Worm (Caenorhabditis elegans) whole organism, midembryonic: ENCODE data around the gene C15H11.13.

ENCODE experiments used
- T22C8.4 ChIP-seq: fragments of 200-800 bp; sonication (Bioruptor generic); IDR thresholded peaks from 2 replicates; pipeline ENCODE4 v1.3.6; 2022; ENCODE audit warnings: missing genetic modification characterization, missing compliant biosample characterization
- cog-1 ChIP-seq: sonication (generic microtip); optimal IDR thresholded peaks from 2 replicates; lab custom pipeline; 2016; ENCODE audit warnings: missing genetic modification characterization, missing compliant biosample characterization
- flt-1 ChIP-seq: fragments of 200-800 bp; sonication (Bioruptor generic); IDR thresholded peaks from 2 replicates; pipeline ENCODE4 v1.3.6; 2022; ENCODE audit warnings: missing genetic modification characterization, missing compliant biosample characterization
- klf-2 ChIP-seq: fragments of 200-800 bp; sonication (Bioruptor generic); conservative IDR thresholded peaks from 2 replicates; pipeline ENCODE4 v1.3.6; 2022; ENCODE audit warnings: missing genetic modification reagents, missing genetic modification characterization, missing compliant biosample characterization
- med-1 ChIP-seq: sonication (generic microtip); optimal IDR thresholded peaks from 2 replicates; lab custom pipeline; 2017; ENCODE audit warnings: missing genetic modification characterization, mild to moderate bottlenecking, missing compliant biosample characterization, antibody characterized with exemption, missing genetic modification reagents; ENCODE audit not compliant: insufficient read depth
- ref-1 ChIP-seq: fragments of 200-800 bp; sonication (Bioruptor generic); conservative IDR thresholded peaks from 2 replicates; pipeline ENCODE4 v1.3.6; 2022; ENCODE audit warnings: missing genetic modification reagents, missing genetic modification characterization, missing compliant biosample characterization
- tab-1 ChIP-seq: fragments of 200-800 bp; sonication (Bioruptor generic); IDR thresholded peaks from 2 replicates; pipeline ENCODE4 v1.3.6; 2022; ENCODE audit warnings: missing genetic modification characterization, missing compliant biosample characterization
- ztf-23 ChIP-seq: fragments of 200-800 bp; sonication (Bioruptor generic); IDR thresholded peaks from 2 replicates; pipeline ENCODE4 v1.3.6; 2022; ENCODE audit warnings: missing genetic modification reagents, missing genetic modification characterization, missing compliant biosample characterization
- ztf-29 ChIP-seq: fragments of 200-800 bp; sonication (Bioruptor generic); IDR thresholded peaks from 2 replicates; pipeline ENCODE4 v1.3.6; 2022; ENCODE audit warnings: missing genetic modification reagents, missing genetic modification characterization, missing compliant biosample characterization

Gene C15H11.13

DNA sequence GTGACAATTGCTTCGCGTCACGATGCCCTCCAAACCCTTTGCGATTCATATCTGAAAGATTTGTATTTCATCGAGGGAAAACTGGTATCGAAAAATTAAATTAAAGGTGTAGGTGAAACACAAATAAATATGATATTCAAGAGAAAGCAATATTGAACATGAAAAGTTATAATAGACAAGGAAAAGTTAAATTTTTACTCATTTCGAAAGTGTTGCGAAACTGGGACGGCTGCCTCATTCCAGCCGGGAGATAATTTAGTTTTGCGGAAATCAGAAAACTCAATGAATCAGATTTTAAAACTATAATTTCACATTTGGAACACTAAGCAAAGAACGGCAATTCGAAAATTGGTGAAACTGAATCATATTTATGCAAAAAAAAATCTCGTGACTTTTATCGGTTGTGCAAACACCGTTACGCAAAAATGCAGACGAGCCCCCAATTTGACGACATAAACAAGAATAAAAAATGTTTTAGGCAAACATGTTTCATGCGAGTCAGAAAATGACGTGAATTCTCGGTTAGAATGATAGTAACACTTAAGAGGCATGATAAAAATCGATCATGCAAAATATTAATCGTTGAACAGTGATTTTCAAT is 20.2 kb downstream of the C15H11.13 start, which contains the start of the genes nxf-1 and C15H11.11:
nxf-1 (minus strand) TSS at position 51 of the 601 bp plus-strand sequence.
C15H11.11 (plus strand) TSS at position 536 of the 601 bp plus-strand sequence.
- TF ChIP-seq flt-1 (no peak), cog-1 (no peak), klf-2 (GFP tag; lab: Robert Waterston, UW) (no peak), ref-1 (GFP tag; lab: Robert Waterston, UW) (no peak), ztf-23 (GFP tag; lab: Robert Waterston, UW) (no peak), T22C8.4 (GFP tag; lab: Robert Waterston, UW) (no peak), tab-1 (GFP tag; lab: Robert Waterston, UW) (no peak), med-1 (no peak)

DNA sequence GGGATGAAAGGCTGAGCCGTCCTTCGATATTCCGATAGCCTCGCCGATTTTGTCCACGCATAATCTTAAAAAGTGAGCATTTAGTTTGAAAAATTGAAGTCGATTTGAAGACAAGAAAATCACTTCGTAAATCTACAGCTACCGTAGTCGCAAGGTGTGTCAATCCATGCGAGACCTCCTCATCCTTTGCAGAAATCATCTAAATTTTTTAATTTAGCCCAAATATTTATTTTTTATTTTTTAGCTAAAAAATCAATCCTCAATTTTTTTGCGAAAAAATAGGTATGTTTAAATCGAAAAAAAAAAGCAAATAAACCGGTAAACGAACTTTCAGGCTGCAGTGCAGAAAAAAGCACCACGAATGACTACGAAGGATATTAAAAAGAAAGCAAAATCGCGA is 22.9 kb downstream of the C15H11.13 start, which contains the start of the genes nxf-2 and set-31:
nxf-2 (minus strand) TSS at position 101 of the 400 bp plus-strand sequence.
set-31 (plus strand) TSS at position 169 of the 400 bp plus-strand sequence.
- TF ChIP-seq ref-1 (GFP tag; lab: Robert Waterston, UW) (no peak), flt-1 (no peak), cog-1 (no peak), tab-1 (GFP tag; lab: Robert Waterston, UW) (no peak)

DNA sequence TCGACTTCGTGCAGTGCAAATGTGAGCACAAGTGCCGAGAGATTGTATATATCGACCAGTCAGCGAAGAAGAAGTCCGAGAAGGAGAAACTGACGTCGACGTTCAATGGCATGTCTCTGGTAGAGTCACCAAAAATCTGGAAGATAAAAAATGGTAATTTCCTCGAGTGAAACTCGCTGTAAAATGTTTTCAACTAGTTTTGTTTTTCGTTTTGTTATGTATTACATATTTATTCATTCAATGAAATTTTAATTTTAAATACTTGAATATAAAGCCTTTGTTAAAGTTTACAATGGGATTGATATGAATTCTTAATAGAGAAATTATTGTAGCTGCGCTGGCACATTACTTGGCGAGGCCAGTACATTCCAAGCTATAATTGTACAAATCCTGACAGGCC is 25.0 kb downstream of the C15H11.13 start:
- TF ChIP-seq ref-1 (GFP tag; lab: Robert Waterston, UW) = no peak
- no peak for TF ChIP-seq med-1
- no peak for TF ChIP-seq cog-1
- TF ChIP-seq flt-1 = no peak
- no peak for TF ChIP-seq T22C8.4 (GFP tag; lab: Robert Waterston, UW)
- TF ChIP-seq ztf-29 (GFP tag; lab: Robert Waterston, UW) = no peak
- no peak for TF ChIP-seq tab-1 (GFP tag; lab: Robert Waterston, UW)
- no peak for TF ChIP-seq ztf-23 (GFP tag; lab: Robert Waterston, UW)
- no peak for TF ChIP-seq klf-2 (GFP tag; lab: Robert Waterston, UW)

DNA sequence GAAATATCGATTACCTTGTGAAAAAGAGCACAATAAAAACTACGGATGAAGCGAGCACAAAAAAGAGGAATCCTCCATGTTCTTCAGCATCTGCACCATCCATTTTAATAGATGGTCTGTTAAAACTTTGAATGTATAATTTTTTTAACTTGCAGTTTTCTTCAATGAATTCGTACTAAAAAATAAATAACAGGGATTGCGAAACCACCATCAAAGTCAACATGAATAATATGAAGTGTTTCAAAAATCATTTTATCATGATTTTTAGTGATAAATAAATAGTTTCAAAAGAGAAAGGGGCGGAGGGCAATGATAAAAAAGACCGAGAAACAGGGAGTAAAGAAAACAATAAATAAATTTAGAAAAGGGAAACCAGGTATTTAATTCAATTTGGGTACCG is 26.5 kb downstream of the C15H11.13 start, which contains the start of gene dhs-22:
dhs-22 (minus strand) TSS at position 116 of the 400 bp plus-strand sequence.
- TF ChIP-seq flt-1 (no peak), ref-1 (GFP tag; lab: Robert Waterston, UW) (no peak), ztf-23 (GFP tag; lab: Robert Waterston, UW) (no peak), klf-2 (GFP tag; lab: Robert Waterston, UW) (no peak), cog-1 (no peak)

DNA sequence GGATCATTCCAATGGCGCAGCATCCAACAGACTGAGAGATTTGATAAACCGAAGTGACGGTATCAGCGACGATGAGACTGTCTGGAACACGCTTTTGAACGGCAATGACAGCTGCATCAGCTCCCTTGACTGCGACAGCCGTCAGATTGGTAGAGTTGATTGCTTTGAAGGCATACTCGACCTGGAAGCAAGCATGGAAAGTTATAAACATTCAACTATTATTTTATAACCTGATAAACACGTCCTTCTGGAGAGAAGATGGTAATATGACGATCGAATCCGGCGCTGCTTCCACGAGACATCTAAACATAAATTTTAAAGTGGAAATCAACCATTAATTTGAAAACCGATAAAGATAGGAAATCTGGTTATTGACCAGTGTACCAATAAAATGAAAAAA is 27.5 kb downstream of the C15H11.13 start, which contains the start of gene pas-1:
pas-1 (minus strand) TSS at position 302 of the 400 bp plus-strand sequence.
- TF ChIP-seq med-1 = no peak
- TF ChIP-seq klf-2 (GFP tag; lab: Robert Waterston, UW) = no peak
- TF ChIP-seq cog-1 = no peak
- no peak for TF ChIP-seq ref-1 (GFP tag; lab: Robert Waterston, UW)
- no peak for TF ChIP-seq ztf-29 (GFP tag; lab: Robert Waterston, UW)
- no peak for TF ChIP-seq flt-1
- no peak for TF ChIP-seq T22C8.4 (GFP tag; lab: Robert Waterston, UW)
- TF ChIP-seq tab-1 (GFP tag; lab: Robert Waterston, UW) = no peak
- TF ChIP-seq ztf-23 (GFP tag; lab: Robert Waterston, UW) = no peak

DNA sequence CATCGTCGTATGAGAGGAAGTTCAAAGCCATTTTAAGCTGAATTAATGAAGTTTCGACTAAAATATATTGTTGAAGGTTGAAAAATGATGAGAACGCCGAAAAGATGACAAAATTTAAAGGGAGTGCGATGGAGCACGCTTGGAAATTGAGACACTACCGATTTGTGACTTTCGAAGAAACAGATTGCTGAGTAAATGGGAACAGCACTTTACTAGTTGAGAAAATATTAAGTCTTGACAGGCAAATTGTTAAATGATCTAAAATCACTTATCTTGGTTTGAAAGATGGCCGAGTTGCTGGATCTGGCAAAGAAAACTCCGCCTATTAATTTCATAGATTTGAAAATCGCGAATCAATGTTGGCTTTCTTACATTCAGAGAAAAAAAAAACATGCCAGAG is 28.4 kb downstream of the C15H11.13 start, which contains the start of gene rpoa-12:
rpoa-12 (minus strand) TSS at position 37 of the 400 bp plus-strand sequence.
- no peak for TF ChIP-seq cog-1
- no peak for TF ChIP-seq flt-1

DNA sequence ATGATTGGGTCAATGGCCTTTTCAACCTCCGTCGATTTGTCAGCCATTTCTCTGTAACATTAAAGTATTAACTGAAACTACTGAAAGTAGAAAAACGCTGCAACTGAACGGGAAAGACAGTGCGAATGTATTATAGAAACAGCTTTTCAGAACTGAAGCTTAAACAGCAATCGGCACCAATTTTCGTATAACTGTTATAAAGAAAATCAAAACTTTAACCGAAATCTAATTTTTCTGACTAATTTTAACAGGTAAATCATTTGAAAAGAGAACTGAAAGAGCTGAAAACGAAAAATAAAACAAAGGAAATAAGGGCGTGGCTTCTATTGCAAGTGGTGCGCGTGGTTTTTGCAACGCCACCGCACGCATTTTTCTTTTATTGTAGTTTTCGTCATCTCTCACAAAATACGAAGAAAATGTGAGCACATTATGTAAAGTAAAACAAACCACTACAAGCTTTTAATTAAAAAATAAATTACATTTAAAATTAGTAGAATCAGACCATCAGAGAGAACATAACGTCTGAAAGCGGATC is 30.2 kb downstream of the C15H11.13 start, which contains the start of gene rrsr-1:
rrsr-1 (minus strand) TSS at position 51 of the 535 bp plus-strand sequence.
- TF ChIP-seq tab-1 (GFP tag; lab: Robert Waterston, UW) (peak; percentile 54; the same call in 1 of the 2 replicates), ref-1 (GFP tag; lab: Robert Waterston, UW) (no peak), klf-2 (GFP tag; lab: Robert Waterston, UW) (no peak), T22C8.4 (GFP tag; lab: Robert Waterston, UW) (no peak), med-1 (peak; percentile 65), ztf-29 (GFP tag; lab: Robert Waterston, UW) (no peak), flt-1 (0 out of 2 replicates have a peak, but pooled peaks have one; percentile 41), ztf-23 (GFP tag; lab: Robert Waterston, UW) (peak; percentile 68; the same call in 1 of the 2 replicates), cog-1 (no peak)

DNA sequence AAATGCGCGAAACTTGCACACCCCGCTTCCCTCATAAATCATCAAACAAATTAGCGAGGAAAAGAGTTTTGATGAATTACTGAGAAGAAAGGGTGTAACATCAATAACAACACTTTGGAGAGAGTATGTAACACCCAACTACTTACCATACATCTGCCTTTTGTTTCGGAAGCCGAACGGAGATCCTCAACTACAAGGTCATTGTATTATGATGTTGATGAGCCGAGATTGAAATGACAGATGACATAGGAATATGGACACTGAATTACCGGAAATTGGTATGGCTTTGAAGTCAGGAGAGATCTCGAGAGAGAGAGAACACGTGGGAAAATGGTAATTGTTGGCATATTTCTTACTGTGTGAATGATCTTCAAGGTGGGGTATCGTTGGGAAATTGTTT is 31.2 kb downstream of the C15H11.13 start:
- TF ChIP-seq ref-1 (GFP tag; lab: Robert Waterston, UW) (no peak), cog-1 (no peak), ztf-29 (GFP tag; lab: Robert Waterston, UW) (no peak), ztf-23 (GFP tag; lab: Robert Waterston, UW) (no peak), med-1 (no peak), T22C8.4 (GFP tag; lab: Robert Waterston, UW) (no peak), klf-2 (GFP tag; lab: Robert Waterston, UW) (no peak), tab-1 (GFP tag; lab: Robert Waterston, UW) (no peak), flt-1 (no peak)

DNA sequence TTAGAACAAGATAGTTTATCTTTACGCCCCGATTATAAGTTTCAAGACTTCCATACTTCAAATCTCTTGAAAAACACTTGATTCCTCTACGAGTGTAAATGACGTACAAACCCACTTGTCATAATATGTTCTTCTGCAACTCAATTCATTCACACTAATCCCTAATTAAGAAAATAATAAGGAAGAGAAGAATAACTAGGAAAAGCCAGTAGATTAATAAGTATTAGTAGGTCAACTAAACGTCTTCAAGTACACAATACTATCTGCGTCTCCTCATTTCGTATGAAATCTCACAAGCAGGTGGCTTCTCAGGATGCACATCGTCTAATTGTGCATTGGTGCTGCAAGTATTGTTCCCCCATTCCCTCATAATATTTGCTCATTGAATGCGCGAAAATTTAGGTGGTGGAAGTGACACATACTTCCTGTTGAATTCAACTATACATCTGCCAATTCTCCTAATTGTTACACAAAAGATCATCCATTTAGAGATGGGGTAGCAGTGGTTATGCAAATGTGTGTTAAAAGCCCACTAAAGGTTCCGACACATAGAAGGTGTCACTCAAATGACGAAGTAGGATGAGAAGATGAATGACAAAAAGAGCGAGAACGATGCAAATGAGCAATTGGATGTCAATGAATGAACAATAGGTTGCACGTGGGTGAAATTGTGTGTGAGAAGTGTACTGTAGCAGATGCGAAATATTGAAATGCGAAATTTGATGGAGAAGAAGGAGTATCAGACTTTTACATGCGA is 32.4 kb downstream of the C15H11.13 start:
- TF ChIP-seq ztf-29 (GFP tag; lab: Robert Waterston, UW) (no peak), flt-1 (no peak), klf-2 (GFP tag; lab: Robert Waterston, UW) (no peak), T22C8.4 (GFP tag; lab: Robert Waterston, UW) (no peak), tab-1 (GFP tag; lab: Robert Waterston, UW) (no peak), med-1 (no peak), ztf-23 (GFP tag; lab: Robert Waterston, UW) (no peak), ref-1 (GFP tag; lab: Robert Waterston, UW) (no peak), cog-1 (no peak)
